Worm (Caenorhabditis elegans) whole organism, L4 larva: ENCODE results near the gene abcf-1.
A peak's percentile ranks its signal among the peaks of the same experiment; 100 is the strongest.

ENCODE experiments used
- F10B5.3 ChIP-seq: sonication (generic microtip); optimal IDR thresholded peaks from 2 replicates; lab custom pipeline; 2016; ENCODE audit warnings: mild to moderate bottlenecking, missing genetic modification characterization, missing compliant biosample characterization
- F26F4.8 ChIP-seq: fragments of 200-800 bp; sonication (Bioruptor generic); conservative IDR thresholded peaks from 2 replicates; pipeline ENCODE4 v1.3.6; 2022; ENCODE audit warnings: missing genetic modification characterization, missing compliant biosample characterization
- F37D6.2 ChIP-seq: sonication (generic microtip); optimal IDR thresholded peaks from 2 replicates; lab custom pipeline; 2016; ENCODE audit warnings: mild to moderate bottlenecking, missing genetic modification characterization, missing compliant biosample characterization
- F44E2.7 ChIP-seq: fragments of 200-800 bp; sonication (Bioruptor generic); IDR thresholded peaks from 2 replicates; pipeline ENCODE4 v2.1.2; 2022; ENCODE audit warnings: missing genetic modification characterization, missing compliant biosample characterization
- ZK337.2 ChIP-seq: fragments of 200-800 bp; sonication (Bioruptor generic); IDR thresholded peaks from 2 replicates; pipeline ENCODE4 v1.3.6; 2022; ENCODE audit warnings: missing genetic modification reagents, missing genetic modification characterization, missing compliant biosample characterization
- ZK546.5 ChIP-seq, 2 experiments: sonication (generic microtip); optimal IDR thresholded peaks; 2 replicates each; lab custom pipeline; 2017; ENCODE audit warnings: missing biosample characterization in 2 of 2, missing genetic modification characterization in 2 of 2
- aly-2 ChIP-seq: sonication (generic microtip); optimal IDR thresholded peaks from 2 replicates; lab custom pipeline; 2018; ENCODE audit warnings: missing biosample characterization, missing genetic modification characterization
- ama-1 ChIP-seq: fragments of 150-350 bp; optimal IDR thresholded peaks from 2 replicates; lab custom pipeline; 2014; ENCODE audit warnings: inconsistent platforms, mixed read lengths
- arid-1 ChIP-seq: fragments of 200-800 bp; sonication (Bioruptor generic); conservative IDR thresholded peaks from 2 replicates; pipeline ENCODE4 v1.3.6; 2022; ENCODE audit warnings: missing genetic modification reagents, missing genetic modification characterization, missing compliant biosample characterization
- ceh-28 ChIP-seq: fragments of 150-350 bp; optimal IDR thresholded peaks from 2 replicates; lab custom pipeline; 2014; ENCODE audit warnings: missing biosample characterization, missing genetic modification reagents, missing genetic modification characterization
- ceh-32 ChIP-seq: sonication (generic microtip); optimal IDR thresholded peaks from 2 replicates; lab custom pipeline; 2016; ENCODE audit warnings: mild to moderate bottlenecking, missing genetic modification characterization, missing compliant biosample characterization; ENCODE audit not compliant: poor library complexity
- ceh-62 ChIP-seq: sonication (generic microtip); optimal IDR thresholded peaks from 2 replicates; lab custom pipeline; 2017; ENCODE audit warnings: missing biosample characterization, missing genetic modification characterization
- ceh-82 ChIP-seq: sonication (generic microtip); optimal IDR thresholded peaks from 2 replicates; lab custom pipeline; 2017; ENCODE audit warnings: missing biosample characterization, missing genetic modification characterization
- ces-1 ChIP-seq: fragments of 150-350 bp; sonication (generic microtip); optimal IDR thresholded peaks from 4 replicates; lab custom pipeline; 2014; ENCODE audit warnings: missing biosample characterization, missing genetic modification reagents, missing genetic modification characterization
- ctbp-1 ChIP-seq: fragments of 200-800 bp; sonication (Bioruptor generic); IDR thresholded peaks from 2 replicates; pipeline ENCODE4 v1.3.6; 2022; ENCODE audit warnings: missing genetic modification reagents, missing genetic modification characterization, missing compliant biosample characterization
- daf-12 ChIP-seq: fragments of 150-350 bp; optimal IDR thresholded peaks from 2 replicates; lab custom pipeline; 2014; ENCODE audit warnings: missing biosample characterization, missing genetic modification reagents, missing genetic modification characterization
- daf-19 ChIP-seq: fragments of 200-800 bp; sonication (Bioruptor generic); conservative IDR thresholded peaks from 2 replicates; pipeline ENCODE4 v1.3.6; 2022; ENCODE audit warnings: missing genetic modification characterization, missing compliant biosample characterization
- daf-8 ChIP-seq: fragments of 200-800 bp; sonication (Bioruptor generic); IDR thresholded peaks from 2 replicates; pipeline ENCODE4 v1.3.6; 2022; ENCODE audit warnings: missing genetic modification characterization, missing compliant biosample characterization
- dpl-1 ChIP-seq: fragments of 150-350 bp; optimal IDR thresholded peaks from 2 replicates; lab custom pipeline; 2014; ENCODE audit warnings: missing biosample characterization, missing genetic modification reagents, missing genetic modification characterization
- duxl-1 ChIP-seq: sonication (generic microtip); optimal IDR thresholded peaks from 2 replicates; lab custom pipeline; 2016; ENCODE audit warnings: mild to moderate bottlenecking, missing genetic modification characterization, moderate library complexity, missing compliant biosample characterization; ENCODE audit not compliant: poor library complexity
- dve-1 ChIP-seq: sonication (generic microtip); optimal IDR thresholded peaks from 2 replicates; lab custom pipeline; 2017; ENCODE audit warnings: antibody characterized with exemption, mild to moderate bottlenecking, missing genetic modification characterization, missing compliant biosample characterization; ENCODE audit not compliant: insufficient read depth
- egl-43 ChIP-seq: fragments of 200-800 bp; sonication (Bioruptor generic); IDR thresholded peaks from 2 replicates; pipeline ENCODE4 v1.3.6; 2022; ENCODE audit warnings: missing genetic modification reagents, missing genetic modification characterization, missing compliant biosample characterization
- hlh-11 ChIP-seq: fragments of 200-800 bp; sonication (Bioruptor generic); optimal IDR thresholded peaks from 2 replicates; lab custom pipeline; 2018; ENCODE audit warnings: mild to moderate bottlenecking, missing genetic modification characterization, missing compliant biosample characterization
- jun-1 ChIP-seq: fragments of 150-350 bp; optimal IDR thresholded peaks from 2 replicates; lab custom pipeline; 2014; ENCODE audit warnings: missing biosample characterization, missing genetic modification reagents, missing genetic modification characterization
- lin-38 ChIP-seq: fragments of 200-800 bp; sonication (Bioruptor generic); IDR thresholded peaks from 2 replicates; pipeline ENCODE4 v1.3.6; 2022; ENCODE audit warnings: missing genetic modification reagents, missing genetic modification characterization, missing compliant biosample characterization
- lin-39 ChIP-seq: fragments of 150-350 bp; optimal IDR thresholded peaks from 2 replicates; lab custom pipeline; 2014; ENCODE audit warnings: missing biosample characterization, missing genetic modification reagents, missing genetic modification characterization
- mdl-1 ChIP-seq, 2 experiments: fragments of 150-350 bp in 1 of 2; sonication (generic microtip) in 1 of 2; optimal IDR thresholded peaks; 2 replicates each; lab custom pipeline; 2014 to 2017; ENCODE audit warnings: missing biosample characterization in 2 of 2, missing genetic modification characterization in 2 of 2
- mes-2 ChIP-seq: sonication (generic microtip); optimal IDR thresholded peaks from 2 replicates; lab custom pipeline; 2016; ENCODE audit warnings: missing genotype, mild to moderate bottlenecking, missing genetic modification characterization, missing compliant biosample characterization; ENCODE audit not compliant: poor library complexity, severe bottlenecking
- mxl-2 ChIP-seq: fragments of 200-800 bp; sonication (Bioruptor generic); conservative IDR thresholded peaks from 2 replicates; pipeline ENCODE4 v1.3.6; 2022; ENCODE audit warnings: missing genetic modification reagents, missing genetic modification characterization, missing compliant biosample characterization
- nhr-111 ChIP-seq: fragments of 200-800 bp; sonication (Bioruptor generic); optimal IDR thresholded peaks from 2 replicates; lab custom pipeline; 2018; ENCODE audit warnings: mild to moderate bottlenecking, missing genetic modification characterization, missing compliant biosample characterization
- nhr-237 ChIP-seq: sonication (generic microtip); optimal IDR thresholded peaks from 2 replicates; lab custom pipeline; 2017; ENCODE audit warnings: missing biosample characterization, missing genetic modification characterization
- nhr-28 ChIP-seq: fragments of 150-350 bp; optimal IDR thresholded peaks from 2 replicates; lab custom pipeline; 2014; ENCODE audit warnings: missing biosample characterization, missing genetic modification characterization
- nhr-48 ChIP-seq: sonication (generic microtip); optimal IDR thresholded peaks from 2 replicates; lab custom pipeline; 2016; ENCODE audit warnings: mild to moderate bottlenecking, missing genetic modification characterization, missing compliant biosample characterization
- nhr-76 ChIP-seq: fragments of 150-350 bp; optimal IDR thresholded peaks from 2 replicates; lab custom pipeline; 2014; ENCODE audit warnings: missing biosample characterization, missing genetic modification characterization
- nhr-77 ChIP-seq: fragments of 150-350 bp; optimal IDR thresholded peaks from 2 replicates; lab custom pipeline; 2014; ENCODE audit warnings: missing biosample characterization, missing genetic modification characterization
- pqm-1 ChIP-seq: sonication (generic microtip); optimal IDR thresholded peaks from 2 replicates; lab custom pipeline; 2017; ENCODE audit warnings: missing biosample characterization, missing genetic modification characterization
- rbr-2 ChIP-seq: sonication (generic microtip); optimal IDR thresholded peaks from 2 replicates; lab custom pipeline; 2016; ENCODE audit warnings: missing genotype, missing genetic modification characterization, missing compliant biosample characterization
- sdz-12 ChIP-seq: fragments of 200-800 bp; sonication (Bioruptor generic); optimal IDR thresholded peaks from 2 replicates; lab custom pipeline; 2018; ENCODE audit warnings: mild to moderate bottlenecking, missing genetic modification characterization, missing compliant biosample characterization
- set-16 ChIP-seq: fragments of 200-800 bp; sonication (Bioruptor generic); IDR thresholded peaks from 2 replicates; pipeline ENCODE4 v1.3.6; 2022; ENCODE audit warnings: missing genetic modification reagents, missing genetic modification characterization, missing compliant biosample characterization
- skn-1 ChIP-seq: fragments of 150-350 bp; optimal IDR thresholded peaks from 2 replicates; lab custom pipeline; 2014; ENCODE audit warnings: missing biosample characterization, missing genetic modification characterization
- snpc-1.2 ChIP-seq: fragments of 200-800 bp; sonication (Bioruptor generic); IDR thresholded peaks from 2 replicates; pipeline ENCODE4 v1.3.6; 2022; ENCODE audit warnings: missing genetic modification reagents, missing genetic modification characterization, missing compliant biosample characterization
- spr-1 ChIP-seq: sonication (generic microtip); optimal IDR thresholded peaks from 2 replicates; lab custom pipeline; 2016; ENCODE audit warnings: mild to moderate bottlenecking, missing genetic modification characterization, missing compliant biosample characterization
- tag-97 ChIP-seq: fragments of 200-800 bp; sonication (Bioruptor generic); IDR thresholded peaks from 2 replicates; pipeline ENCODE4 v1.3.6; 2022; ENCODE audit warnings: missing genetic modification characterization, missing compliant biosample characterization
- tra-1 ChIP-seq: fragments of 200-800 bp; sonication (Bioruptor generic); IDR thresholded peaks from 2 replicates; pipeline ENCODE4 v1.3.6; 2022; ENCODE audit warnings: missing genetic modification reagents, missing genetic modification characterization, missing compliant biosample characterization
- unc-39 ChIP-seq: sonication (generic microtip); optimal IDR thresholded peaks from 2 replicates; lab custom pipeline; 2017; ENCODE audit warnings: missing biosample characterization, missing genetic modification characterization
- unc-62 ChIP-seq, 3 experiments: fragments of 150-350 bp in 1 of 3; sonication (generic microtip); optimal IDR thresholded peaks in 2 of 3; peaks in 1 of 3; 1 replicate in 1 of 3; 2 replicates in 2 of 3; lab custom pipeline; 2014 to 2017; ENCODE audit warnings: missing biosample characterization in 3 of 3, missing genetic modification characterization in 3 of 3, missing genetic modification reagents in 3 of 3, missing genotype in 1 of 3
- zag-1 ChIP-seq: fragments of 150-350 bp; optimal IDR thresholded peaks from 2 replicates; lab custom pipeline; 2014; ENCODE audit warnings: missing biosample characterization, missing genetic modification characterization
- zfp-2 ChIP-seq: sonication (generic microtip); optimal IDR thresholded peaks from 2 replicates; lab custom pipeline; 2016; ENCODE audit warnings: mild to moderate bottlenecking, missing genetic modification characterization, missing compliant biosample characterization
- zip-11 ChIP-seq: fragments of 200-800 bp; sonication (Bioruptor generic); IDR thresholded peaks from 2 replicates; pipeline ENCODE4 v1.3.6; 2022; ENCODE audit warnings: missing genetic modification characterization, missing compliant biosample characterization
- ztf-11 ChIP-seq: fragments of 150-350 bp; optimal IDR thresholded peaks from 2 replicates; lab custom pipeline; 2014; ENCODE audit warnings: missing biosample characterization, missing genetic modification characterization

The abcf-1 gene

ce11 chrV:12733465-12734248 lies 29.5 kb downstream of the abcf-1 start, which contains the start of the genes dhs-21 and xbx-9 (continued):
- TF ChIP-seq mes-2 (tag; lab: Kevin White, UChicago) (peak; percentile 19), ama-1 (no peak), skn-1 (no peak), rbr-2 (tag; lab: Kevin White, UChicago) (no peak), egl-43 (GFP tag; lab: Robert Waterston, UW) (no peak), mdl-1 (tag; optimal IDR thresholded peaks at IDR 0.05; lab: Kevin White, UChicago) (no peak), nhr-111 (GFP tag; lab: Kevin White, UChicago) (no peak), zag-1 (tag; lab: Kevin White, UChicago) (no peak), spr-1 (tag; lab: Kevin White, UChicago) (no peak), nhr-237 (no peak), set-16 (GFP tag; lab: Robert Waterston, UW) (no peak), dve-1 (tag; lab: Kevin White, UChicago) (peak; percentile 64), F44E2.7 (no peak), daf-8 (GFP tag; lab: Robert Waterston, UW) (no peak), dpl-1 (GFP tag; lab: Kevin White, UChicago) (no peak), unc-39 (tag; lab: Kevin White, UChicago) (no peak), ceh-82 (tag; lab: Kevin White, UChicago) (no peak), nhr-77 (tag; lab: Kevin White, UChicago) (peak; percentile 51), ZK546.5 (tag; optimal IDR thresholded peaks at IDR 0.05; lab: Kevin White, UChicago) (no peak), ZK337.2 (no peak), daf-12 (no peak), zip-11 (GFP tag; lab: Robert Waterston, UW) (no peak), sdz-12 (GFP tag; lab: Kevin White, UChicago) (no peak), aly-2 (tag; lab: Kevin White, UChicago) (no peak), ceh-32 (tag; lab: Kevin White, UChicago) (no peak), ctbp-1 (GFP tag; lab: Robert Waterston, UW) (no peak), daf-19 (GFP tag; lab: Robert Waterston, UW) (no peak), ceh-62 (tag; lab: Kevin White, UChicago) (no peak), nhr-48 (tag; lab: Kevin White, UChicago) (no peak), zfp-2 (tag; lab: Kevin White, UChicago) (no peak), unc-62 (GFP tag; optimal IDR thresholded peaks at IDR 0.05 in 1 of 2; lab: Kevin White, UChicago) (peak in 1 of 2 experiments; percentile 95), unc-62 (tag; optimal IDR thresholded peaks at IDR 0.05; lab: Kevin White, UChicago) (no peak), duxl-1 (no peak), pqm-1 (tag; lab: Kevin White, UChicago) (peak; percentile 65), F10B5.3 (tag; lab: Kevin White, UChicago) (no peak)

ce11 chrV:12732734-12733133 lies 30.4 kb downstream of the abcf-1 start:
- TF ChIP-seq F37D6.2 (tag; lab: Kevin White, UChicago) (no peak), F26F4.8 (no peak), lin-38 (no peak), nhr-28 (peak; percentile 61), snpc-1.2 (GFP tag; lab: Robert Waterston, UW) (no peak), pqm-1 (tag; lab: Kevin White, UChicago) (peak; percentile 58), dve-1 (tag; lab: Kevin White, UChicago) (peak; percentile 42), nhr-77 (tag; lab: Kevin White, UChicago) (peak; percentile 55), tag-97 (GFP tag; lab: Robert Waterston, UW) (no peak), ztf-11 (tag; lab: Kevin White, UChicago) (no peak), hlh-11 (peak; percentile 19), lin-39 (no peak), mxl-2 (no peak), ceh-28 (tag; lab: Kevin White, UChicago) (no peak), mdl-1 (tag; optimal IDR thresholded peaks at IDR 0.05; lab: Kevin White, UChicago) (no peak), ces-1 (no peak), nhr-76 (tag; lab: Kevin White, UChicago) (no peak), tra-1 (GFP tag; lab: Robert Waterston, UW) (no peak), arid-1 (GFP tag; lab: Robert Waterston, UW) (no peak), nhr-237 (no peak), jun-1 (no peak), F44E2.7 (no peak), ceh-82 (tag; lab: Kevin White, UChicago) (no peak)
